Worm (Caenorhabditis elegans): ENCODE results near the gene twk-40.
A peak's percentile ranks its signal among the peaks of the same experiment; 100 is the strongest.

The twk-40 gene

ce11 chrIII:13528513-13529249 lies 36.4 kb upstream of the twk-40 start:
- TF ChIP-seq unc-62 (GFP tag; optimal IDR thresholded peaks at IDR 0.05) = no peak
- no peak for TF ChIP-seq nhr-11 (tag; optimal IDR thresholded peaks at IDR 0.05)
- no peak for TF ChIP-seq sma-9 (GFP tag; optimal IDR thresholded peaks at IDR 0.05)
- no peak for TF ChIP-seq sma-9 (tag; optimal IDR thresholded peaks at IDR 0.05)
- no peak for TF ChIP-seq ztf-4 (tag; optimal IDR thresholded peaks at IDR 0.05)
- no peak for TF ChIP-seq egl-27 (tag; optimal IDR thresholded peaks at IDR 0.05)
- no peak for TF ChIP-seq unc-55 (GFP tag; optimal IDR thresholded peaks at IDR 0.05)
- peak; percentile 74 for TF ChIP-seq fos-1 (tag; optimal IDR thresholded peaks at IDR 0.05)
- no peak for TF ChIP-seq nhr-12 (tag; optimal IDR thresholded peaks at IDR 0.05)
- TF ChIP-seq ZK546.5 (tag; optimal IDR thresholded peaks at IDR 0.05) = no peak

- TF ChIP-seq ama-1 (optimal IDR thresholded peaks at IDR 0.05) = no peak
- no peak for TF ChIP-seq lin-11 (tag; optimal IDR thresholded peaks at IDR 0.05)
- no peak for TF ChIP-seq C34F6.9 (tag; optimal IDR thresholded peaks at IDR 0.05)
- TF ChIP-seq R02D3.7 (tag; optimal IDR thresholded peaks at IDR 0.05) = no peak
- TF ChIP-seq fos-1 (tag; optimal IDR thresholded peaks at IDR 0.05) = peak; percentile 74
- TF ChIP-seq alr-1 (tag; optimal IDR thresholded peaks at IDR 0.05) = no peak
- no peak for TF ChIP-seq ztf-4 (tag; optimal IDR thresholded peaks at IDR 0.05)
- peak; percentile 9 for TF ChIP-seq sma-9 (GFP tag; optimal IDR thresholded peaks at IDR 0.05)
- TF ChIP-seq sma-9 (tag; optimal IDR thresholded peaks at IDR 0.05) = no peak
- TF ChIP-seq nhr-21 (tag; optimal IDR thresholded peaks at IDR 0.05) = no peak
- TF ChIP-seq nhr-23 (tag; optimal IDR thresholded peaks at IDR 0.05) = no peak
- no peak for TF ChIP-seq sem-4 (tag; optimal IDR thresholded peaks at IDR 0.05)
- TF ChIP-seq unc-55 (GFP tag; optimal IDR thresholded peaks at IDR 0.05) = no peak
These were observed 35.3 kb upstream of the twk-40 start, which contains the start of gene lron-13 for ce11 chrIII:13527424-13528097. lron-13 (plus strand) TSS chrIII:13527438.

- TF ChIP-seq mdl-1 (tag; optimal IDR thresholded peaks at IDR 0.05) (no peak), nhr-77 (tag; optimal IDR thresholded peaks at IDR 0.05) (no peak), nhr-10 (tag; optimal IDR thresholded peaks at IDR 0.05) (no peak), dmd-4 (tag; optimal IDR thresholded peaks at IDR 0.05) (no peak), R02D3.7 (tag; optimal IDR thresholded peaks at IDR 0.05) (no peak), ztf-1 (GFP tag; conservative IDR thresholded peaks at IDR 0.05) (no peak), alr-1 (tag; optimal IDR thresholded peaks at IDR 0.05) (no peak), sma-9 (GFP tag; optimal IDR thresholded peaks at IDR 0.05) (no peak), sma-9 (tag; optimal IDR thresholded peaks at IDR 0.05) (no peak), lsy-2 (tag; optimal IDR thresholded peaks at IDR 0.05) (no peak), elt-1 (tag; optimal IDR thresholded peaks at IDR 0.05) (no peak), nhr-129 (tag; optimal IDR thresholded peaks at IDR 0.05) (no peak), nhr-23 (tag; optimal IDR thresholded peaks at IDR 0.05) (no peak), ztf-11 (tag; optimal IDR thresholded peaks at IDR 0.05) (no peak)
These were observed 34.4 kb upstream of the twk-40 start for ce11 chrIII:13526702-13527101.

ce11 chrIII:13526191-13526590 lies 33.9 kb upstream of the twk-40 start:
- TF ChIP-seq fos-1 (tag; optimal IDR thresholded peaks at IDR 0.05) = peak; percentile 93
- no peak for TF ChIP-seq unc-39 (tag; optimal IDR thresholded peaks at IDR 0.05)

- TF ChIP-seq nhr-25 (tag; optimal IDR thresholded peaks at IDR 0.05) (no peak), fos-1 (tag; optimal IDR thresholded peaks at IDR 0.05) (no peak), elt-3 (tag; optimal IDR thresholded peaks at IDR 0.05) (no peak)
These were observed 33.0 kb upstream of the twk-40 start for ce11 chrIII:13525118-13525839.

- TF ChIP-seq nhr-11 (tag; optimal IDR thresholded peaks at IDR 0.05) (no peak), zag-1 (tag; optimal IDR thresholded peaks at IDR 0.05) (no peak), mab-5 (tag; optimal IDR thresholded peaks at IDR 0.05) (no peak), F13H6.1 (tag; optimal IDR thresholded peaks at IDR 0.05) (no peak), nhr-6 (tag; optimal IDR thresholded peaks at IDR 0.05) (no peak), unc-39 (tag; optimal IDR thresholded peaks at IDR 0.05) (no peak), gmeb-1 (tag; optimal IDR thresholded peaks at IDR 0.05) (no peak), lin-11 (tag; optimal IDR thresholded peaks at IDR 0.05) (no peak), R02D3.7 (tag; optimal IDR thresholded peaks at IDR 0.05) (no peak), peb-1 (tag; optimal IDR thresholded peaks at IDR 0.05) (no peak), crh-2 (tag; optimal IDR thresholded peaks at IDR 0.05) (no peak)
These were observed 31.7 kb upstream of the twk-40 start, which contains the start of gene pod-1 for ce11 chrIII:13524021-13524420. pod-1 (minus strand) TSS chrIII:13524121.
